Fruit fly (Drosophila melanogaster) whole organism, embryonic: Measurements from ENCODE around the gene CG15343.

ENCODE experiments used
- CG10274 ChIP-seq: fragments of 200-800 bp; sonication (Bioruptor generic); optimal IDR thresholded peaks from 3 replicates; lab custom pipeline; 2017; ENCODE audit warnings: missing biosample characterization, mild to moderate bottlenecking, missing genetic modification characterization
- CG14050 ChIP-seq: fragments of 200-800 bp; sonication (Bioruptor generic); IDR thresholded peaks from 3 replicates; pipeline ENCODE4 v1.3.6; 2022; ENCODE audit warnings: missing biosample characterization, missing genetic modification characterization
- CG14965 ChIP-seq: fragments of 200-800 bp; sonication (Bioruptor generic); optimal IDR thresholded peaks from 2 replicates; lab custom pipeline; 2016; ENCODE audit warnings: missing biosample characterization, missing genetic modification characterization, borderline replicate concordance
- CG15514 ChIP-seq: fragments of 200-800 bp; sonication (Bioruptor generic); optimal IDR thresholded peaks from 3 replicates; lab custom pipeline; 2017; ENCODE audit warnings: missing biosample characterization, missing genetic modification characterization, mild to moderate bottlenecking, moderate library complexity, missing genetic modification reagents
- CG16813 ChIP-seq: fragments of 200-800 bp; sonication (Bioruptor generic); IDR thresholded peaks from 3 replicates; pipeline ENCODE4 v1.3.6; 2022; ENCODE audit warnings: missing biosample characterization, missing genetic modification characterization; ENCODE audit not compliant: partially characterized antibody
- CG17328 ChIP-seq: fragments of 200-800 bp; sonication (Bioruptor generic); IDR thresholded peaks from 2 replicates; pipeline ENCODE4 v1.3.6; 2022; ENCODE audit warnings: missing biosample characterization, missing genetic modification characterization
- CG17802 ChIP-seq: fragments of 200-800 bp; sonication (Bioruptor generic); optimal IDR thresholded peaks from 2 replicates; lab custom pipeline; 2018; ENCODE audit warnings: missing biosample characterization, mild to moderate bottlenecking, missing genetic modification characterization, moderate library complexity
- CG17912 ChIP-seq: fragments of 200-800 bp; sonication (Bioruptor generic); optimal IDR thresholded peaks from 2 replicates; lab custom pipeline; 2018; ENCODE audit warnings: missing biosample characterization, mild to moderate bottlenecking, missing genetic modification characterization
- CG18262 ChIP-seq: fragments of 200-800 bp; optimal IDR thresholded peaks from 3 replicates; lab custom pipeline; 2019; ENCODE audit warnings: missing biosample characterization, mild to moderate bottlenecking, missing genetic modification characterization, moderate library complexity
- CG31441 ChIP-seq: fragments of 200-800 bp; sonication (Bioruptor generic); IDR thresholded peaks from 2 replicates; pipeline ENCODE4 v1.3.6; 2022; ENCODE audit warnings: missing biosample characterization, missing genetic modification characterization
- CG3838 ChIP-seq: fragments of 200-800 bp; sonication (Bioruptor generic); optimal IDR thresholded peaks from 3 replicates; lab custom pipeline; 2016; ENCODE audit warnings: missing biosample characterization, missing genetic modification characterization
- CG42726 ChIP-seq: fragments of 200-800 bp; sonication (Bioruptor generic); IDR thresholded peaks from 2 replicates; pipeline ENCODE4 v1.3.6; 2022; ENCODE audit warnings: missing biosample characterization, missing genetic modification characterization; ENCODE audit not compliant: partially characterized antibody
- CG4360 ChIP-seq: fragments of 200-800 bp; sonication (Bioruptor generic); IDR thresholded peaks from 2 replicates; pipeline ENCODE4 v1.3.6; 2022; ENCODE audit warnings: missing biosample characterization, missing genetic modification characterization
- CG6654 ChIP-seq: fragments of 200-800 bp; sonication (Bioruptor generic); optimal IDR thresholded peaks from 2 replicates; lab custom pipeline; 2017; ENCODE audit warnings: missing biosample characterization, mild to moderate bottlenecking, missing genetic modification characterization
- CG7372 ChIP-seq: fragments of 200-800 bp; sonication (Bioruptor generic); IDR thresholded peaks from 2 replicates; pipeline ENCODE4 v1.3.6; 2022; ENCODE audit warnings: missing biosample characterization, missing genetic modification characterization
- CG9215 ChIP-seq: fragments of 200-800 bp; sonication (Bioruptor generic); IDR thresholded peaks from 2 replicates; pipeline ENCODE4 v1.3.6; 2022; ENCODE audit warnings: missing biosample characterization, missing genetic modification characterization
- CHES-1-like ChIP-seq: fragments of 200-800 bp; sonication (Bioruptor generic); optimal IDR thresholded peaks from 2 replicates; lab custom pipeline; 2016; ENCODE audit warnings: missing biosample characterization, missing genetic modification characterization
- CkIIα-i1 ChIP-seq: fragments of 200-800 bp; sonication (Bioruptor generic); IDR thresholded peaks from 2 replicates; pipeline ENCODE4 v1.3.6; 2022; ENCODE audit warnings: missing biosample characterization, missing genetic modification characterization
- Dp ChIP-seq: fragments of 200-800 bp; sonication (Bioruptor generic); optimal IDR thresholded peaks from 2 replicates; lab custom pipeline; 2018; ENCODE audit warnings: missing biosample characterization, mild to moderate bottlenecking, missing genetic modification characterization, moderate library complexity
- E2f1 ChIP-seq: fragments of 200-800 bp; sonication (Bioruptor generic); IDR thresholded peaks from 2 replicates; pipeline ENCODE4 v1.3.6; 2022; ENCODE audit warnings: missing biosample characterization, missing genetic modification characterization
- Fer1 ChIP-seq: fragments of 200-800 bp; sonication (Bioruptor generic); optimal IDR thresholded peaks from 2 replicates; lab custom pipeline; 2017; ENCODE audit warnings: missing biosample characterization, mild to moderate bottlenecking, missing genetic modification characterization
- Gug ChIP-seq: fragments of 200-800 bp; sonication (Bioruptor generic); IDR thresholded peaks from 4 replicates; pipeline ENCODE4 v1.3.6; 2022; ENCODE audit warnings: missing biosample characterization, missing genetic modification characterization
- H2.0 ChIP-seq: fragments of 200-800 bp; sonication (Bioruptor generic); IDR thresholded peaks from 2 replicates; pipeline ENCODE4 v1.3.6; 2022; ENCODE audit warnings: missing biosample characterization, missing genetic modification characterization
- HHEX ChIP-seq: fragments of 200-800 bp; sonication (Bioruptor generic); optimal IDR thresholded peaks from 3 replicates; lab custom pipeline; 2017; ENCODE audit warnings: missing biosample characterization, mild to moderate bottlenecking, missing genetic modification characterization, missing genetic modification reagents
- HLH3B ChIP-seq: fragments of 200-800 bp; sonication (Bioruptor generic); IDR thresholded peaks from 2 replicates; pipeline ENCODE4 v1.3.6; 2022; ENCODE audit warnings: missing biosample characterization, missing genetic modification characterization
- HLHmδ ChIP-seq: fragments of 200-800 bp; sonication (Bioruptor generic); optimal IDR thresholded peaks from 2 replicates; lab custom pipeline; 2018; ENCODE audit warnings: missing biosample characterization, mild to moderate bottlenecking, missing genetic modification characterization, moderate library complexity
- Hey ChIP-seq: fragments of 200-800 bp; sonication (Bioruptor generic); optimal IDR thresholded peaks from 3 replicates; lab custom pipeline; 2018; ENCODE audit warnings: missing biosample characterization, mild to moderate bottlenecking, missing genetic modification characterization
- Hsf ChIP-seq: fragments of 200-800 bp; sonication (Bioruptor generic); optimal IDR thresholded peaks from 3 replicates; lab custom pipeline; 2016; ENCODE audit warnings: missing biosample characterization, missing genetic modification characterization
- Meics ChIP-seq: fragments of 200-800 bp; sonication (Bioruptor generic); optimal IDR thresholded peaks from 2 replicates; lab custom pipeline; 2017; ENCODE audit warnings: missing biosample characterization, mild to moderate bottlenecking, missing genetic modification characterization
- Rfx ChIP-seq: fragments of 200-800 bp; sonication (Bioruptor generic); IDR thresholded peaks from 2 replicates; pipeline ENCODE4 v1.3.6; 2022; ENCODE audit warnings: missing biosample characterization, missing genetic modification characterization
- Side ChIP-seq: fragments of 200-800 bp; sonication (Bioruptor generic); optimal IDR thresholded peaks from 2 replicates; lab custom pipeline; 2016; ENCODE audit warnings: missing biosample characterization, missing genetic modification characterization
- Sox100B ChIP-seq: fragments of 200-800 bp; sonication (Bioruptor generic); optimal IDR thresholded peaks from 3 replicates; lab custom pipeline; 2018; ENCODE audit warnings: missing biosample characterization, mild to moderate bottlenecking, missing genetic modification characterization
- Stat92E ChIP-seq, 3 experiments: fragments of >200 bp in 2 of 3; fragments of 200-800 bp in 1 of 3; sonication (Bioruptor generic) in 1 of 3; optimal IDR thresholded peaks; 2 replicates each; lab custom pipeline; 2017 to 2019; ENCODE audit warnings: missing biosample characterization in 3 of 3, missing genetic modification characterization in 3 of 3, mild to moderate bottlenecking in 1 of 3, moderate library complexity in 1 of 3
- az2 ChIP-seq: fragments of 200-800 bp; sonication (Bioruptor generic); optimal IDR thresholded peaks from 3 replicates; lab custom pipeline; 2016; ENCODE audit warnings: missing biosample characterization, missing genetic modification characterization
- chn ChIP-seq: fragments of 200-800 bp; sonication (Bioruptor generic); optimal IDR thresholded peaks from 2 replicates; lab custom pipeline; 2016; ENCODE audit warnings: missing biosample characterization, missing genetic modification characterization
- crp ChIP-seq, 2 experiments: fragments of 200-800 bp; sonication (Bioruptor generic); optimal IDR thresholded peaks; 2 replicates in 1 of 2; 3 replicates in 1 of 2; lab custom pipeline; 2017; ENCODE audit warnings: missing biosample characterization in 2 of 2, missing genetic modification characterization in 2 of 2, mild to moderate bottlenecking in 1 of 2, moderate library complexity in 1 of 2
- dmrt99B ChIP-seq: fragments of 200-800 bp; sonication (Bioruptor generic); optimal IDR thresholded peaks from 2 replicates; lab custom pipeline; 2018; ENCODE audit warnings: missing biosample characterization, mild to moderate bottlenecking, missing genetic modification characterization, moderate library complexity
- esg ChIP-seq: fragments of 200-800 bp; sonication (Bioruptor generic); conservative IDR thresholded peaks from 2 replicates; pipeline ENCODE4 v1.3.6; 2022; ENCODE audit warnings: missing biosample characterization, missing genetic modification characterization
- exex ChIP-seq: fragments of 200-800 bp; sonication (Bioruptor generic); optimal IDR thresholded peaks from 4 replicates; lab custom pipeline; 2018; ENCODE audit warnings: missing biosample characterization, mild to moderate bottlenecking, missing genetic modification characterization, moderate library complexity
- fd96Cb ChIP-seq: fragments of 200-800 bp; sonication (Bioruptor generic); optimal IDR thresholded peaks from 2 replicates; lab custom pipeline; 2018; ENCODE audit warnings: missing biosample characterization, mild to moderate bottlenecking, missing genetic modification characterization, moderate library complexity
- gcm ChIP-seq: fragments of 200-800 bp; sonication (Bioruptor generic); optimal IDR thresholded peaks from 2 replicates; lab custom pipeline; 2019; ENCODE audit warnings: missing biosample characterization, mild to moderate bottlenecking, missing genetic modification characterization, moderate library complexity
- hth ChIP-seq: fragments of >200 bp; optimal IDR thresholded peaks from 2 replicates; lab custom pipeline; 2017; ENCODE audit warnings: inconsistent platforms
- mam ChIP-seq: fragments of 200-800 bp; sonication (Bioruptor generic); optimal IDR thresholded peaks from 3 replicates; lab custom pipeline; 2016; ENCODE audit warnings: missing biosample characterization, missing genetic modification characterization
- sisA ChIP-seq: fragments of 200-800 bp; sonication (Bioruptor generic); IDR thresholded peaks from 2 replicates; pipeline ENCODE4 v1.3.6; 2022; ENCODE audit warnings: missing biosample characterization, missing genetic modification characterization
- slbo ChIP-seq: fragments of 200-800 bp; sonication (Bioruptor generic); IDR thresholded peaks from 2 replicates; pipeline ENCODE4 v1.3.6; 2022; ENCODE audit warnings: missing biosample characterization, missing genetic modification characterization
- tll ChIP-seq, 2 experiments: fragments of 200-800 bp in 1 of 2; fragments of >200 bp in 1 of 2; sonication (Bioruptor generic) in 1 of 2; optimal IDR thresholded peaks; 2 replicates each; lab custom pipeline; 2017 to 2019; ENCODE audit warnings: missing biosample characterization in 2 of 2, missing genetic modification characterization in 2 of 2, mild to moderate bottlenecking in 1 of 2, moderate library complexity in 1 of 2
- unc-4 ChIP-seq: fragments of 200-800 bp; sonication (Bioruptor generic); IDR thresholded peaks from 2 replicates; pipeline ENCODE4 v1.3.6; 2022; ENCODE audit warnings: missing biosample characterization, missing genetic modification characterization; ENCODE audit not compliant: partially characterized antibody
- zfh1 ChIP-seq: fragments of 200-800 bp; sonication (Bioruptor generic); IDR thresholded peaks from 3 replicates; pipeline ENCODE4 v1.3.6; 2022; ENCODE audit warnings: missing biosample characterization, missing genetic modification characterization

CG15343 gene

dm6 chrX:8229918-8230699, 43.5 kb downstream of the CG15343 start (continued):
- TF ChIP-seq Side (GFP tag; lab: Kevin White, UChicago) (peak; percentile 58), CG10274 (GFP tag; lab: Kevin White, UChicago) (peak; percentile 0), sisA (GFP tag; lab: Robert Waterston, UW) (no peak), CG17328 (GFP tag; lab: Robert Waterston, UW) (no peak), CG18262 (peak; percentile 35), Dp (GFP tag; lab: Kevin White, UChicago) (no peak), CG42726 (GFP tag; lab: Robert Waterston, UW) (no peak), dmrt99B (tag; lab: Kevin White, UChicago) (peak; percentile 24), gcm (GFP tag; lab: Kevin White, UChicago) (peak; percentile 39), CG4360 (GFP tag; lab: Robert Waterston, UW) (no peak), CkIIα-i1 (GFP tag; lab: Robert Waterston, UW) (no peak), HLHmδ (GFP tag; lab: Kevin White, UChicago) (peak; percentile 79), CG15514 (peak; percentile 39), Fer1 (GFP tag; lab: Kevin White, UChicago) (peak; percentile 75), CG3838 (GFP tag; lab: Kevin White, UChicago) (peak; percentile 12), CHES-1-like (GFP tag; lab: Kevin White, UChicago) (peak; percentile 24), CG16813 (no peak), Hey (peak; percentile 35), CG14050 (GFP tag; lab: Robert Waterston, UW) (0 out of 3 replicates have a peak, but pooled peaks have one; percentile 11), mam (GFP tag; lab: Kevin White, UChicago) (no peak), Rfx (GFP tag; lab: Robert Waterston, UW) (0 out of 2 replicates have a peak, but pooled peaks have one; percentile 3), Meics (GFP tag; lab: Kevin White, UChicago) (peak; percentile 38), slbo (GFP tag; lab: Robert Waterston, UW) (no peak), H2.0 (no peak), CG7372 (GFP tag; lab: Robert Waterston, UW) (no peak), fd96Cb (tag; lab: Kevin White, UChicago) (no peak), Sox100B (GFP tag; lab: Kevin White, UChicago) (peak; percentile 64), CG6654 (GFP tag; lab: Kevin White, UChicago) (no peak), CG9215 (GFP tag; lab: Robert Waterston, UW) (no peak), exex (tag; lab: Kevin White, UChicago) (peak; percentile 92), CG17912 (no peak), unc-4 (no peak), az2 (GFP tag; lab: Kevin White, UChicago) (no peak), esg (no peak), Gug (GFP tag; lab: Robert Waterston, UW) (no peak), zfh1 (0 out of 3 replicates have a peak, but pooled peaks have one; percentile 32), Hsf (GFP tag; lab: Kevin White, UChicago) (peak; percentile 6), chn (GFP tag; lab: Kevin White, UChicago) (no peak), crp (GFP tag; optimal IDR thresholded peaks at IDR 0.05; lab: Kevin White, UChicago) (peak in 1 of 2 experiments; percentile 3), tll (GFP tag; optimal IDR thresholded peaks at IDR 0.05; lab: Kevin White, UChicago) (no peak), CG31441 (GFP tag; lab: Robert Waterston, UW) (peak; percentile 43; the same call in 1 of the 2 replicates), E2f1 (GFP tag; lab: Robert Waterston, UW) (no peak), Stat92E (GFP tag; optimal IDR thresholded peaks at IDR 0.05; lab: Kevin White, UChicago) (no peak), hth (lab: Kevin White, UChicago) (no peak), HHEX (peak; percentile 68), CG14965 (GFP tag; lab: Kevin White, UChicago) (peak; percentile 36), HLH3B (GFP tag; lab: Robert Waterston, UW) (peak; percentile 48; the same call in 1 of the 2 replicates), CG17802 (tag; lab: Kevin White, UChicago) (peak; percentile 8)
